Worm (Caenorhabditis elegans) whole organism, L3 larva: ENCODE measurements around the gene plc-2.

Experiments used
- R02D3.7 ChIP-seq: fragments of 150-350 bp; optimal IDR thresholded peaks from 2 replicates; lab custom pipeline; 2014; ENCODE audit warnings: missing biosample characterization, missing genetic modification characterization
- ZK546.5 ChIP-seq: sonication (generic microtip); optimal IDR thresholded peaks from 2 replicates; lab custom pipeline; 2017; ENCODE audit warnings: missing biosample characterization, missing genetic modification characterization
- ama-1 ChIP-seq: fragments of 150-350 bp; optimal IDR thresholded peaks from 2 replicates; lab custom pipeline; 2018
- ceh-16 ChIP-seq: sonication (generic microtip); optimal IDR thresholded peaks from 2 replicates; lab custom pipeline; 2017; ENCODE audit warnings: missing biosample characterization, missing genetic modification characterization
- ceh-28 ChIP-seq: fragments of 150-350 bp; optimal IDR thresholded peaks from 2 replicates; lab custom pipeline; 2014; ENCODE audit warnings: missing biosample characterization, missing genetic modification reagents, missing genetic modification characterization
- ceh-82 ChIP-seq: fragments of 150-350 bp; optimal IDR thresholded peaks from 2 replicates; lab custom pipeline; 2014; ENCODE audit warnings: missing biosample characterization, missing genetic modification characterization
- ceh-9 ChIP-seq: sonication (generic microtip); optimal IDR thresholded peaks from 2 replicates; lab custom pipeline; 2018; ENCODE audit warnings: missing biosample characterization, missing genetic modification characterization
- daf-12 ChIP-seq: fragments of 150-350 bp; optimal IDR thresholded peaks from 2 replicates; lab custom pipeline; 2014; ENCODE audit warnings: missing biosample characterization, missing genetic modification reagents, missing genetic modification characterization
- egl-27 ChIP-seq: sonication (generic microtip); optimal IDR thresholded peaks from 4 replicates; lab custom pipeline; 2017; ENCODE audit warnings: missing biosample characterization, missing genetic modification reagents, missing genetic modification characterization
- egl-5 ChIP-seq: fragments of 150-350 bp; optimal IDR thresholded peaks from 2 replicates; lab custom pipeline; 2017; ENCODE audit warnings: missing biosample characterization, missing genetic modification reagents, missing genetic modification characterization, inconsistent platforms
- elt-1 ChIP-seq: fragments of 150-350 bp; optimal IDR thresholded peaks from 2 replicates; lab custom pipeline; 2014; ENCODE audit warnings: missing biosample characterization, missing genetic modification characterization
- elt-2 ChIP-seq: sonication (generic microtip); optimal IDR thresholded peaks from 2 replicates; lab custom pipeline; 2016; ENCODE audit warnings: missing genetic modification reagents, mild to moderate bottlenecking, missing genetic modification characterization, missing compliant biosample characterization
- elt-3 ChIP-seq, 3 experiments: fragments of 150-350 bp in 1 of 3; sonication (generic microtip) in 2 of 3; optimal IDR thresholded peaks; 2 replicates in 2 of 3; 4 replicates in 1 of 3; lab custom pipeline; 2014 to 2017; ENCODE audit warnings: missing biosample characterization in 3 of 3, missing genetic modification characterization in 3 of 3
- eor-1 ChIP-seq, 2 experiments: fragments of 150-350 bp; optimal IDR thresholded peaks; 2 replicates each; lab custom pipeline; 2014 to 2018; ENCODE audit warnings: missing biosample characterization in 2 of 2, missing genetic modification characterization in 2 of 2
- fkh-10 ChIP-seq: sonication (generic microtip); optimal IDR thresholded peaks from 2 replicates; lab custom pipeline; 2017; ENCODE audit warnings: missing biosample characterization, missing genetic modification reagents, missing genetic modification characterization
- fkh-2 ChIP-seq: fragments of 150-350 bp; optimal IDR thresholded peaks from 2 replicates; lab custom pipeline; 2014; ENCODE audit warnings: missing biosample characterization, missing genetic modification reagents, missing genetic modification characterization
- jun-1 ChIP-seq: fragments of 150-350 bp; optimal IDR thresholded peaks from 2 replicates; lab custom pipeline; 2014; ENCODE audit warnings: missing biosample characterization, missing genetic modification reagents, missing genetic modification characterization
- lsy-12 ChIP-seq: sonication (generic microtip); optimal IDR thresholded peaks from 2 replicates; lab custom pipeline; 2016; ENCODE audit warnings: mild to moderate bottlenecking, missing genetic modification characterization, missing compliant biosample characterization
- mml-1 ChIP-seq: fragments of 150-350 bp; sonication (generic microtip); optimal IDR thresholded peaks from 3 replicates; lab custom pipeline; 2014; ENCODE audit warnings: missing biosample characterization, missing genetic modification characterization
- nfya-1 ChIP-seq: sonication (generic microtip); optimal IDR thresholded peaks from 2 replicates; lab custom pipeline; 2017; ENCODE audit warnings: missing genetic modification characterization, mild to moderate bottlenecking, missing compliant biosample characterization, antibody characterized with exemption, moderate library complexity; ENCODE audit not compliant: insufficient read depth
- nhr-11 ChIP-seq: fragments of 150-350 bp; optimal IDR thresholded peaks from 2 replicates; lab custom pipeline; 2014; ENCODE audit warnings: missing biosample characterization, missing genetic modification characterization
- nhr-237 ChIP-seq: fragments of 150-350 bp; optimal IDR thresholded peaks from 2 replicates; lab custom pipeline; 2014; ENCODE audit warnings: missing biosample characterization, missing genetic modification characterization
- nhr-25 ChIP-seq: sonication (generic microtip); optimal IDR thresholded peaks from 2 replicates; lab custom pipeline; 2017; ENCODE audit warnings: missing biosample characterization, missing genetic modification characterization
- nhr-28 ChIP-seq: fragments of 150-350 bp; optimal IDR thresholded peaks from 2 replicates; lab custom pipeline; 2014; ENCODE audit warnings: missing biosample characterization, missing genetic modification characterization
- nhr-67 ChIP-seq: fragments of 150-350 bp; optimal IDR thresholded peaks from 2 replicates; lab custom pipeline; 2014; ENCODE audit warnings: missing biosample characterization, missing genetic modification characterization
- nhr-76 ChIP-seq: fragments of 150-350 bp; sonication (generic microtip); optimal IDR thresholded peaks from 5 replicates; lab custom pipeline; 2014; ENCODE audit warnings: missing biosample characterization, missing genetic modification characterization
- nhr-77 ChIP-seq: fragments of 150-350 bp; optimal IDR thresholded peaks from 2 replicates; lab custom pipeline; 2014; ENCODE audit warnings: missing biosample characterization, missing genetic modification characterization
- pha-4 ChIP-seq: fragments of 150-350 bp; optimal IDR thresholded peaks from 2 replicates; lab custom pipeline; 2014; ENCODE audit warnings: missing biosample characterization, missing genetic modification reagents, missing genetic modification characterization
- pqm-1 ChIP-seq: fragments of 150-350 bp; optimal IDR thresholded peaks from 2 replicates; lab custom pipeline; 2017; ENCODE audit warnings: missing biosample characterization, missing genetic modification characterization, inconsistent platforms
- skn-1 ChIP-seq: fragments of 150-350 bp; optimal IDR thresholded peaks from 2 replicates; lab custom pipeline; 2014; ENCODE audit warnings: missing biosample characterization, missing genetic modification characterization
- tbx-2 ChIP-seq: sonication (generic microtip); optimal IDR thresholded peaks from 2 replicates; lab custom pipeline; 2016; ENCODE audit warnings: mild to moderate bottlenecking, missing genetic modification characterization, missing compliant biosample characterization
- unc-39 ChIP-seq: sonication (generic microtip); optimal IDR thresholded peaks from 4 replicates; lab custom pipeline; 2017; ENCODE audit warnings: missing biosample characterization, missing genetic modification characterization
- unc-62 ChIP-seq: fragments of 150-350 bp; sonication (generic microtip); optimal IDR thresholded peaks from 4 replicates; lab custom pipeline; 2014; ENCODE audit warnings: missing biosample characterization, missing genetic modification reagents, missing genetic modification characterization
- zag-1 ChIP-seq: fragments of 150-350 bp; optimal IDR thresholded peaks from 2 replicates; lab custom pipeline; 2014; ENCODE audit warnings: missing biosample characterization, missing genetic modification characterization
- ztf-11 ChIP-seq: fragments of 150-350 bp; optimal IDR thresholded peaks from 2 replicates; lab custom pipeline; 2014; ENCODE audit warnings: missing biosample characterization, missing genetic modification characterization

plc-2 gene

DNA sequence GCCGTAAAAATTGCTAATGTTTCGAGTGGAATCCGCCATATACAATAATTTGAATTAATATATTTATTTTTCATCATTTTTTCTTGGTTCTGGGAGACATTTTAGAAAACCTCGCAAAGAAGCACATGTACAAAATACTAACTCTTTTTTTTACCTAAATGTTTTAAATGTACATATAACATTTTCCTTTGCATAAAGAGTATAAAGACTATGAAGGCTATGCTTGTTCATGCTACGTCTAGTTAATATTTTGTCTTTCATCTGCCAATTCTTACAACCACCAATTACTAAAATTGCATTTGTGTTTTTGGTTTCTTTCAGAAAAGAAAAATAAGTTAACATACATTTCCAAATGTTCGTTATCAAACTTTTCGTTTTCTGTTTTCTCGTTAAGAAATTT lies 29.0 kb downstream of the plc-2 start, which contains the start of gene irld-25:
TSS of gene irld-25 (plus strand) at position 301 of the 400 bp plus-strand sequence.
- TF ChIP-seq egl-5: no peak
- TF ChIP-seq zag-1 (tag; lab: Kevin White, UChicago): no peak
- TF ChIP-seq nhr-28 (tag; lab: Kevin White, UChicago): no peak
- TF ChIP-seq nhr-25 (tag; lab: Kevin White, UChicago): no peak
- TF ChIP-seq nhr-11 (tag; lab: Kevin White, UChicago): no peak
- TF ChIP-seq nfya-1: no peak
- no peak for TF ChIP-seq R02D3.7 (tag; lab: Kevin White, UChicago)
- TF ChIP-seq ama-1 (lab: Kevin White, UChicago): no peak
- no peak for TF ChIP-seq nhr-67 (tag; lab: Kevin White, UChicago)
- no peak for TF ChIP-seq nhr-237 (tag; lab: Kevin White, UChicago)
- TF ChIP-seq jun-1: no peak
- TF ChIP-seq egl-27: no peak
- no peak for TF ChIP-seq ceh-82 (tag; lab: Kevin White, UChicago)
- no peak for TF ChIP-seq elt-3 (tag; optimal IDR thresholded peaks at IDR 0.05; lab: Kevin White, UChicago)
- TF ChIP-seq daf-12 (tag; lab: Kevin White, UChicago): no peak
- TF ChIP-seq nhr-76: no peak
- TF ChIP-seq pqm-1 (tag; lab: Kevin White, UChicago): no peak
- TF ChIP-seq ztf-11 (tag; lab: Kevin White, UChicago): no peak
- TF ChIP-seq fkh-10 (GFP tag; lab: Kevin White, UChicago): no peak

ce11 chrV:15223668-15224067 lies 31.3 kb downstream of the plc-2 start, which contains the start of gene srw-24:
srw-24 (plus strand) TSS chrV:15223968.
- TF ChIP-seq zag-1 (tag; lab: Kevin White, UChicago) (no peak), egl-27 (no peak), eor-1 (tag; optimal IDR thresholded peaks at IDR 0.05; lab: Kevin White, UChicago) (no peak), elt-3 (tag; optimal IDR thresholded peaks at IDR 0.05; lab: Kevin White, UChicago) (no peak), nfya-1 (no peak), egl-5 (no peak), daf-12 (tag; lab: Kevin White, UChicago) (no peak), pqm-1 (tag; lab: Kevin White, UChicago) (no peak), lsy-12 (tag; lab: Kevin White, UChicago) (no peak), elt-2 (tag; lab: Kevin White, UChicago) (no peak), unc-39 (tag; lab: Kevin White, UChicago) (no peak), pha-4 (tag; lab: Kevin White, UChicago) (no peak), unc-62 (GFP tag; lab: Kevin White, UChicago) (no peak), nhr-11 (tag; lab: Kevin White, UChicago) (no peak), tbx-2 (no peak), skn-1 (no peak)
- TF ChIP-seq, all 47 proteins: peak for 0

DNA sequence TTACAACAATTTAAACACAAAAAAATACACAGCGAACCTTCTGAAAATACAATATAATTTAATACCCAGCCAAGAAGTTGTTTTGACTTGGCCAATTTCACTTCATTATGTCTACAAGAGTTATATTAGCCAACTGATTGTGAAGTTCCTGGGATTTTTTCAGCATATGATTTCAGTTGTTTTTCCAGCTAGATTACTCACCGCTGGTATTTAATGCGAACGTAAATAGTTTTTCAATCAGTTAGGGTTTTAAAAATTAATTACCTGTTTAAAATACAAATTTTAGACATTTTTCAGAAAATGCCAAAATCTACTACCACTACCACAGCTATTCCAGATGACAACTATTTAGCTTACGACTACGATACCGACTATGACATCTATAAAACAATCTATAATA lies 33.3 kb downstream of the plc-2 start, which contains the start of gene srw-14:
TSS of gene srw-14 (plus strand) at position 301 of the 400 bp plus-strand sequence.
- TF ChIP-seq elt-1 (no peak), jun-1 (no peak), egl-5 (no peak), lsy-12 (tag; lab: Kevin White, UChicago) (no peak), ceh-16 (tag; lab: Kevin White, UChicago) (no peak), unc-62 (GFP tag; lab: Kevin White, UChicago) (no peak), zag-1 (tag; lab: Kevin White, UChicago) (no peak), nhr-77 (tag; lab: Kevin White, UChicago) (no peak), ztf-11 (tag; lab: Kevin White, UChicago) (no peak), nhr-76 (no peak), fkh-10 (GFP tag; lab: Kevin White, UChicago) (no peak), unc-39 (tag; lab: Kevin White, UChicago) (no peak), ZK546.5 (no peak), nfya-1 (no peak), nhr-237 (tag; lab: Kevin White, UChicago) (no peak), ceh-9 (tag; lab: Kevin White, UChicago) (no peak), fkh-2 (no peak)

ce11 chrV:15226206-15226605 lies 33.8 kb downstream of the plc-2 start:
- TF ChIP-seq mml-1 (no peak), ceh-82 (tag; lab: Kevin White, UChicago) (no peak), elt-2 (tag; lab: Kevin White, UChicago) (peak; percentile 56), ceh-28 (tag; lab: Kevin White, UChicago) (no peak), R02D3.7 (tag; lab: Kevin White, UChicago) (no peak)
- TF ChIP-seq, all 47 proteins: peak for 1
